Worm (Caenorhabditis elegans) whole organism, L2 larva: Measurements from ENCODE around the gene ogdh-1.

Source experiments
- C34F6.9 ChIP-seq: fragments of 150-350 bp; optimal IDR thresholded peaks from 2 replicates; lab custom pipeline; 2014; ENCODE audit warnings: missing biosample characterization, missing genetic modification characterization
- R02D3.7 ChIP-seq: fragments of 150-350 bp; optimal IDR thresholded peaks from 2 replicates; lab custom pipeline; 2014; ENCODE audit warnings: missing biosample characterization, missing genetic modification characterization
- Y55F3AM.14 ChIP-seq: fragments of 200-800 bp; sonication (Bioruptor generic); optimal IDR thresholded peaks from 2 replicates; lab custom pipeline; 2018; ENCODE audit warnings: mild to moderate bottlenecking, missing genetic modification characterization, missing compliant biosample characterization
- blmp-1 ChIP-seq: sonication (generic microtip); optimal IDR thresholded peaks from 2 replicates; lab custom pipeline; 2017; ENCODE audit warnings: missing genetic modification characterization, mild to moderate bottlenecking, missing compliant biosample characterization, antibody characterized with exemption, moderate library complexity; ENCODE audit not compliant: insufficient read depth
- elt-1 ChIP-seq: fragments of 150-350 bp; optimal IDR thresholded peaks from 2 replicates; lab custom pipeline; 2014; ENCODE audit warnings: missing biosample characterization, missing genetic modification characterization
- fos-1 ChIP-seq: fragments of 150-350 bp; optimal IDR thresholded peaks from 2 replicates; lab custom pipeline; 2014; ENCODE audit warnings: missing biosample characterization, missing genetic modification characterization
- gmeb-1 ChIP-seq: fragments of 150-350 bp; optimal IDR thresholded peaks from 2 replicates; lab custom pipeline; 2014; ENCODE audit warnings: missing biosample characterization, missing genetic modification characterization
- lin-13 ChIP-seq: fragments of 150-350 bp; optimal IDR thresholded peaks from 2 replicates; lab custom pipeline; 2014; ENCODE audit warnings: missing biosample characterization, missing genetic modification reagents, missing genetic modification characterization
- lsy-2 ChIP-seq, 2 experiments: fragments of 150-350 bp in 1 of 2; sonication (generic microtip) in 1 of 2; optimal IDR thresholded peaks; 2 replicates each; lab custom pipeline; 2014 to 2017; ENCODE audit warnings: missing biosample characterization in 2 of 2, missing genetic modification characterization in 2 of 2
- mab-5 ChIP-seq: fragments of 150-350 bp; optimal IDR thresholded peaks from 2 replicates; lab custom pipeline; 2014; ENCODE audit warnings: missing biosample characterization, missing genetic modification characterization
- nhr-237 ChIP-seq: fragments of 150-350 bp; optimal IDR thresholded peaks from 2 replicates; lab custom pipeline; 2014; ENCODE audit warnings: missing biosample characterization, missing genetic modification characterization
- nhr-6 ChIP-seq: fragments of 150-350 bp; optimal IDR thresholded peaks from 2 replicates; lab custom pipeline; 2014; ENCODE audit warnings: missing biosample characterization, missing genetic modification characterization
- snpc-4 ChIP-seq: fragments of 150-350 bp; optimal IDR thresholded peaks from 2 replicates; lab custom pipeline; 2014; ENCODE audit warnings: missing biosample characterization, missing genetic modification characterization
- unc-62 ChIP-seq: fragments of 150-350 bp; optimal IDR thresholded peaks from 2 replicates; lab custom pipeline; 2014; ENCODE audit warnings: missing biosample characterization, missing genetic modification reagents, missing genetic modification characterization
- ztf-11 ChIP-seq: sonication (generic microtip); optimal IDR thresholded peaks from 2 replicates; lab custom pipeline; 2017; ENCODE audit warnings: missing biosample characterization, missing genetic modification characterization

The ogdh-1 gene

DNA sequence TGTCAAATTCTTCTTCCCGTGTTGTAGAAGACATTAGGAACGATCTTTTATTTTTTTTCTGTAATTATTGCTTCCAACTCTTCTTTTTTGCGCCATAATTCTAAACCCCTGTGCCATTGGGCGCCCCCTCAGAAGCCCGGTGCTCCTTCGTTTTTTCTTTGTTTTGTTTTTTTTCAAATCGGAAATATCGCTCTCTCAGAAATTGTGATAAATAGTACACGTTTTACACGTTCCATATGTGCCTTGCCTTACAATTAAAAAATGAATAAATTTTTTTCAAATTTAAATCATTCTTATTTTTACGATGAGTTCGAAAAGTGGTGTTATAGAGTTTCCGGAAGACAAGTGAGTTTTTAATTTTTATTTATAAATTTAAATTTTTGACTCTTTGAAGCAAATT lies 54.4 kb downstream of the ogdh-1 start, which contains the start of gene F29B9.7:
Gene F29B9.7, plus strand, starts transcription at position 301 of the 400 bp plus-strand sequence.
- TF ChIP-seq snpc-4 (tag; lab: Kevin White, UChicago), result no peak

DNA sequence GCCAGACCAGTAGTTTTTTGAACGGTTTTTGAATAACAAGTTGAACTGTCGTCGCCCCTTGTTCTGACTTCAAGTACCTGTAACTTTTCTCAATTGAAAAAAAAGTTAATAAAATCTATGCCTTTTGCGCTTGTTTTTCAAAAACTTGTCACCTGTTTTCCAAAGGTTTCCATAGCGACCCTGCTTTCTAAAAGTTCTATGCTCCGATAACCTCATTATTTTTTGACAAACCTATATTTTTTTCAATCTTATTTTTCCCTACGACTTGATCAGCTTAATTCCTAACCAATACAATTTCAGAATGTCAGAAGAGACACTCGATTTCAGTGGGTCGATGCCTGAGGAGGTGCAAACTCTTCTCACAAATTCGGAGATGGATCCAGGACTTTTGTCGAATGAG lies 56.4 kb downstream of the ogdh-1 start, which contains the start of gene F29B9.8:
Gene F29B9.8, plus strand, starts transcription at position 301 of the 400 bp plus-strand sequence.
- TF ChIP-seq C34F6.9 (tag; lab: Kevin White, UChicago) (no peak), unc-62 (no peak), nhr-6 (tag; lab: Kevin White, UChicago) (no peak), elt-1 (tag; lab: Kevin White, UChicago) (no peak), R02D3.7 (tag; lab: Kevin White, UChicago) (no peak), fos-1 (no peak), lsy-2 (tag; optimal IDR thresholded peaks at IDR 0.05; lab: Kevin White, UChicago) (no peak), ztf-11 (tag; lab: Kevin White, UChicago) (no peak), mab-5 (tag; lab: Kevin White, UChicago) (no peak), lin-13 (GFP tag; lab: Kevin White, UChicago) (no peak), blmp-1 (tag; lab: Kevin White, UChicago) (no peak), Y55F3AM.14 (no peak), gmeb-1 (no peak), nhr-237 (tag; lab: Kevin White, UChicago) (no peak)
